Worm (Caenorhabditis elegans): ENCODE data around the gene puf-6.

DNA sequence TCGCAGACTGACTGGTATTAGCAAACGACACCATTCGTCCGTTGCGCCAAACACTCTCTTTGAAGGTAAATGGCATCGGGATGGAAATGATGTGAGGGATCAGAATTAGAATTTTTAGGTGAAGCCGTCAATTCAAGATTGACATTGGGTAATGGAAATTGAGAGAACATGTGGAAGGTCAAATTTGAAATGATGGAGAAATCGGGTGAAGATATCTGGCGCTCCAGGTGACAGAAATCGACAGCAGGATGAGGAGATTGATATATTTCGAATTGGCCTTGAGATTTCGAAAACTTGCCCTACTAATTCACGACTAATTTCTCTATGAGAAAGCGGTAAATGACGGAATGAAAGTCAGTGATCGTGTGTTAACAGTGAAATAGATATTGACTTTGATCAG lies 20.7 kb downstream of the puf-6 start:
- TF ChIP-seq nhr-237 (tag; optimal IDR thresholded peaks at IDR 0.05) (no peak), mdl-1 (tag; optimal IDR thresholded peaks at IDR 0.05) (no peak)
